Worm (Caenorhabditis elegans): ENCODE measurements around the gene K11C4.1.

ce11 chrV:6900173-6900638 lies 3.4 kb downstream of the K11C4.1 start, which contains the start of gene odc-1:
- no peak for TF ChIP-seq let-607 (tag; optimal IDR thresholded peaks at IDR 0.05)
- TF ChIP-seq pha-4 (tag; optimal IDR thresholded peaks at IDR 0.05), result no peak
- TF ChIP-seq tbx-9 (tag; optimal IDR thresholded peaks at IDR 0.05; ENCODE audit: borderline replicate concordance), result no peak
- no peak for TF ChIP-seq lin-40 (tag; optimal IDR thresholded peaks at IDR 0.05)
- no peak for TF ChIP-seq unc-130 (GFP tag; optimal IDR thresholded peaks at IDR 0.05)
- no peak for TF ChIP-seq snpc-1.3 (tag; optimal IDR thresholded peaks at IDR 0.05; ENCODE audit: insufficient read depth)
- TF ChIP-seq ccch-3 (GFP tag; optimal IDR thresholded peaks at IDR 0.05), result no peak
- no peak for TF ChIP-seq ets-4 (GFP tag; optimal IDR thresholded peaks at IDR 0.05)
- no peak for TF ChIP-seq egrh-3 (GFP tag; IDR thresholded peaks at IDR 0.05)
